Fruit fly (Drosophila melanogaster) whole organism, embryonic: ENCODE measurements around the gene CG14805.

Experiments
- Antp ChIP-seq: fragments of 200-800 bp; sonication (Bioruptor generic); optimal IDR thresholded peaks from 3 replicates; lab custom pipeline; 2016; ENCODE audit warnings: missing biosample characterization, missing genetic modification characterization
- Atf3 ChIP-seq: fragments of 200-800 bp; sonication (Bioruptor generic); optimal IDR thresholded peaks from 3 replicates; lab custom pipeline; 2016; ENCODE audit warnings: missing biosample characterization, missing genetic modification characterization
- B-H1 ChIP-seq: fragments of 200-800 bp; sonication (Bioruptor generic); IDR thresholded peaks from 3 replicates; pipeline ENCODE4 v1.3.6; 2022; ENCODE audit warnings: missing biosample characterization, missing genetic modification characterization
- CG10543 ChIP-seq: fragments of 200-800 bp; sonication (Bioruptor generic); optimal IDR thresholded peaks from 3 replicates; lab custom pipeline; 2017; ENCODE audit warnings: missing biosample characterization, mild to moderate bottlenecking, missing genetic modification characterization, moderate library complexity
- CG11247 ChIP-seq: fragments of 200-800 bp; sonication (Bioruptor generic); IDR thresholded peaks from 2 replicates; pipeline ENCODE4 v1.3.6; 2022; ENCODE audit warnings: missing biosample characterization, missing genetic modification characterization
- CG11456 ChIP-seq: fragments of 200-800 bp; sonication (Bioruptor generic); IDR thresholded peaks from 3 replicates; pipeline ENCODE4 v1.3.6; 2022; ENCODE audit warnings: missing biosample characterization, missing genetic modification characterization
- CG12391 ChIP-seq: fragments of 200-800 bp; sonication (Bioruptor generic); optimal IDR thresholded peaks from 3 replicates; lab custom pipeline; 2018; ENCODE audit warnings: missing biosample characterization, mild to moderate bottlenecking, missing genetic modification characterization, moderate library complexity
- CG1647 ChIP-seq: fragments of 200-800 bp; sonication (Bioruptor generic); optimal IDR thresholded peaks from 3 replicates; lab custom pipeline; 2016; ENCODE audit warnings: missing biosample characterization, missing genetic modification characterization
- CG17328 ChIP-seq: fragments of 200-800 bp; sonication (Bioruptor generic); IDR thresholded peaks from 2 replicates; pipeline ENCODE4 v1.3.6; 2022; ENCODE audit warnings: missing biosample characterization, missing genetic modification characterization
- CG2202 ChIP-seq: fragments of 200-800 bp; sonication (Bioruptor generic); optimal IDR thresholded peaks from 2 replicates; lab custom pipeline; 2018; ENCODE audit warnings: missing biosample characterization, mild to moderate bottlenecking, missing genetic modification characterization
- CG6689 ChIP-seq: fragments of 200-800 bp; sonication (Bioruptor generic); IDR thresholded peaks from 2 replicates; pipeline ENCODE4 v1.3.6; 2022; ENCODE audit warnings: missing biosample characterization, missing genetic modification characterization
- CG7271 ChIP-seq: fragments of 200-800 bp; sonication (Bioruptor generic); optimal IDR thresholded peaks from 2 replicates; lab custom pipeline; 2018; ENCODE audit warnings: missing biosample characterization, mild to moderate bottlenecking, missing genetic modification characterization, moderate library complexity
- CG7745 ChIP-seq: fragments of 200-800 bp; sonication (Bioruptor generic); optimal IDR thresholded peaks from 2 replicates; lab custom pipeline; 2018; ENCODE audit warnings: missing biosample characterization, mild to moderate bottlenecking, missing genetic modification characterization, moderate library complexity
- CG8089 ChIP-seq: fragments of 200-800 bp; sonication (Bioruptor generic); optimal IDR thresholded peaks from 3 replicates; lab custom pipeline; 2016; ENCODE audit warnings: missing biosample characterization, missing genetic modification characterization
- CG8281 ChIP-seq: fragments of 200-800 bp; sonication (Bioruptor generic); optimal IDR thresholded peaks from 2 replicates; lab custom pipeline; 2018; ENCODE audit warnings: missing biosample characterization, mild to moderate bottlenecking, missing genetic modification characterization, moderate library complexity
- D19A ChIP-seq: fragments of 200-800 bp; optimal IDR thresholded peaks from 3 replicates; lab custom pipeline; 2019; ENCODE audit warnings: missing biosample characterization, mild to moderate bottlenecking, missing genetic modification characterization, moderate library complexity
- Ets65A ChIP-seq: fragments of 200-800 bp; sonication (Bioruptor generic); peaks from one replicate; lab custom pipeline; 2016; ENCODE audit warnings: missing biosample characterization, missing genetic modification characterization
- Ets97D ChIP-seq: fragments of 200-800 bp; sonication (Bioruptor generic); optimal IDR thresholded peaks from 3 replicates; lab custom pipeline; 2016; ENCODE audit warnings: missing biosample characterization, missing genetic modification characterization
- Fer3 ChIP-seq: fragments of 200-800 bp; sonication (Bioruptor generic); optimal IDR thresholded peaks from 2 replicates; lab custom pipeline; 2018; ENCODE audit warnings: missing biosample characterization, mild to moderate bottlenecking, missing genetic modification characterization, moderate library complexity
- HLHmδ ChIP-seq: fragments of 200-800 bp; sonication (Bioruptor generic); optimal IDR thresholded peaks from 2 replicates; lab custom pipeline; 2018; ENCODE audit warnings: missing biosample characterization, mild to moderate bottlenecking, missing genetic modification characterization, moderate library complexity
- Hr39 ChIP-seq: fragments of >200 bp; optimal IDR thresholded peaks from 2 replicates; lab custom pipeline; 2017
- Lim3 ChIP-seq: fragments of 200-800 bp; sonication (Bioruptor generic); IDR thresholded peaks from 2 replicates; pipeline ENCODE4 v1.3.6; 2022; ENCODE audit warnings: missing biosample characterization, missing genetic modification characterization
- MBD-R2 ChIP-seq: fragments of 200-800 bp; sonication (Bioruptor generic); IDR thresholded peaks from 2 replicates; pipeline ENCODE4 v1.3.6; 2022; ENCODE audit warnings: missing biosample characterization, missing genetic modification characterization
- Oaz ChIP-seq: fragments of 200-800 bp; sonication (Bioruptor generic); IDR thresholded peaks from 2 replicates; pipeline ENCODE4 v1.3.6; 2022; ENCODE audit warnings: missing biosample characterization, missing genetic modification characterization
- Optix ChIP-seq: fragments of 200-800 bp; sonication (Bioruptor generic); IDR thresholded peaks from 3 replicates; pipeline ENCODE4 v1.3.6; 2022; ENCODE audit warnings: missing biosample characterization, missing genetic modification characterization
- Side ChIP-seq: fragments of 200-800 bp; sonication (Bioruptor generic); optimal IDR thresholded peaks from 2 replicates; lab custom pipeline; 2016; ENCODE audit warnings: missing biosample characterization, missing genetic modification characterization
- ase ChIP-seq: fragments of 200-800 bp; sonication (Bioruptor generic); IDR thresholded peaks from 3 replicates; pipeline ENCODE4 v1.3.6; 2022; ENCODE audit warnings: missing biosample characterization, missing genetic modification characterization
- ash1 ChIP-seq: fragments of 200-800 bp; sonication (Bioruptor generic); optimal IDR thresholded peaks from 2 replicates; lab custom pipeline; 2018; ENCODE audit warnings: missing biosample characterization, mild to moderate bottlenecking, missing genetic modification characterization
- bbx ChIP-seq: fragments of 200-800 bp; sonication (Bioruptor generic); IDR thresholded peaks from 2 replicates; pipeline ENCODE4 v1.3.6; 2022; ENCODE audit warnings: missing biosample characterization, missing genetic modification characterization; ENCODE audit not compliant: partially characterized antibody
- bcd ChIP-seq: fragments of 200-800 bp; sonication (Bioruptor generic); optimal IDR thresholded peaks from 2 replicates; lab custom pipeline; 2017; ENCODE audit warnings: missing biosample characterization, mild to moderate bottlenecking, missing genetic modification characterization
- bigmax ChIP-seq: fragments of 200-800 bp; sonication (Bioruptor generic); optimal IDR thresholded peaks from 2 replicates; lab custom pipeline; 2018; ENCODE audit warnings: missing biosample characterization, mild to moderate bottlenecking, missing genetic modification characterization
- chn ChIP-seq: fragments of 200-800 bp; sonication (Bioruptor generic); optimal IDR thresholded peaks from 2 replicates; lab custom pipeline; 2016; ENCODE audit warnings: missing biosample characterization, missing genetic modification characterization
- fd64A ChIP-seq: fragments of 200-800 bp; sonication (Bioruptor generic); optimal IDR thresholded peaks from 3 replicates; lab custom pipeline; 2018; ENCODE audit warnings: missing biosample characterization, mild to moderate bottlenecking, missing genetic modification characterization
- ftz-f1 ChIP-seq: fragments of 200-800 bp; sonication (Bioruptor generic); optimal IDR thresholded peaks from 2 replicates; lab custom pipeline; 2016; ENCODE audit warnings: missing biosample characterization, missing genetic modification characterization
- gcm2 ChIP-seq: fragments of 200-800 bp; sonication (Bioruptor generic); optimal IDR thresholded peaks from 2 replicates; lab custom pipeline; 2016; ENCODE audit warnings: missing biosample characterization, missing genetic modification characterization
- gem ChIP-seq: fragments of 200-800 bp; sonication (Bioruptor generic); optimal IDR thresholded peaks from 2 replicates; lab custom pipeline; 2019; ENCODE audit warnings: missing biosample characterization, mild to moderate bottlenecking, missing genetic modification characterization, moderate library complexity
- hkb ChIP-seq, 2 experiments: fragments of 200-800 bp in 1 of 2; fragments of >200 bp in 1 of 2; sonication (Bioruptor generic) in 1 of 2; IDR thresholded peaks in 1 of 2; optimal IDR thresholded peaks in 1 of 2; 2 replicates each; pipeline versions ENCODE4 v1.3.6 to Lab custom; 2017 to 2022; ENCODE audit warnings: missing biosample characterization in 1 of 2, missing genetic modification characterization in 1 of 2
- ind ChIP-seq: fragments of 200-800 bp; sonication (Bioruptor generic); optimal IDR thresholded peaks from 3 replicates; lab custom pipeline; 2016; ENCODE audit warnings: missing biosample characterization, missing genetic modification characterization
- kah ChIP-seq: fragments of 200-800 bp; sonication (Bioruptor generic); optimal IDR thresholded peaks from 2 replicates; lab custom pipeline; 2018; ENCODE audit warnings: missing biosample characterization, mild to moderate bottlenecking, missing genetic modification characterization
- ken ChIP-seq: fragments of 200-800 bp; sonication (Bioruptor generic); IDR thresholded peaks from 3 replicates; pipeline ENCODE4 v1.3.6; 2022; ENCODE audit warnings: missing biosample characterization, missing genetic modification characterization
- knrl ChIP-seq: fragments of 200-800 bp; sonication (Bioruptor generic); IDR thresholded peaks from 3 replicates; pipeline ENCODE4 v1.3.6; 2022; ENCODE audit warnings: missing biosample characterization, missing genetic modification characterization; ENCODE audit not compliant: partially characterized antibody
- nerfin-1 ChIP-seq: fragments of 200-800 bp; sonication (Bioruptor generic); optimal IDR thresholded peaks from 3 replicates; lab custom pipeline; 2019; ENCODE audit warnings: missing biosample characterization, mild to moderate bottlenecking, missing genetic modification characterization, moderate library complexity
- pan ChIP-seq, 4 experiments: fragments of >200 bp in 3 of 4; fragments of 200-800 bp in 1 of 4; sonication (Bioruptor generic) in 1 of 4; optimal IDR thresholded peaks in 3 of 4; IDR thresholded peaks in 1 of 4; 2 replicates each; pipeline versions ENCODE4 v1.3.6 to Lab custom; 2017 to 2022; ENCODE audit warnings: missing biosample characterization in 2 of 4, missing genetic modification characterization in 2 of 4, mixed read lengths in 1 of 4
- phol ChIP-seq: fragments of 200-800 bp; sonication (Bioruptor generic); optimal IDR thresholded peaks from 3 replicates; lab custom pipeline; 2018; ENCODE audit warnings: missing biosample characterization, mild to moderate bottlenecking, missing genetic modification characterization, moderate library complexity
- pum ChIP-seq: fragments of 200-800 bp; sonication (Bioruptor generic); optimal IDR thresholded peaks from 2 replicates; lab custom pipeline; 2016; ENCODE audit warnings: missing biosample characterization, missing genetic modification characterization
- sc ChIP-seq, 3 experiments: fragments of >200 bp in 2 of 3; fragments of 200-800 bp in 1 of 3; sonication (Bioruptor generic) in 1 of 3; optimal IDR thresholded peaks; 2 replicates in 2 of 3; 3 replicates in 1 of 3; lab custom pipeline; 2017; ENCODE audit warnings: mild to moderate bottlenecking in 1 of 3, missing biosample characterization in 1 of 3, missing genetic modification characterization in 1 of 3, missing genetic modification reagents in 1 of 3
- tap ChIP-seq: fragments of 200-800 bp; optimal IDR thresholded peaks from 3 replicates; lab custom pipeline; 2019; ENCODE audit warnings: missing biosample characterization, mild to moderate bottlenecking, missing genetic modification characterization, moderate library complexity
- trem ChIP-seq: fragments of 200-800 bp; optimal IDR thresholded peaks from 3 replicates; lab custom pipeline; 2019; ENCODE audit warnings: missing biosample characterization, mild to moderate bottlenecking, missing genetic modification characterization, moderate library complexity
- wdn ChIP-seq: fragments of 200-800 bp; sonication (Bioruptor generic); IDR thresholded peaks from 2 replicates; pipeline ENCODE4 v1.3.6; 2022; ENCODE audit warnings: missing biosample characterization, missing genetic modification characterization
- zen ChIP-seq: fragments of 200-800 bp; sonication (Bioruptor generic); optimal IDR thresholded peaks from 3 replicates; lab custom pipeline; 2018; ENCODE audit warnings: missing biosample characterization, mild to moderate bottlenecking, missing genetic modification characterization, moderate library complexity

The CG14805 gene

dm6 chrX:1854070-1854469 lies 23.0 kb upstream of the CG14805 start (continued):
- TF ChIP-seq knrl (GFP tag; lab: Robert Waterston, UW) (no peak), CG10543 (GFP tag; lab: Kevin White, UChicago) (peak; percentile 93), chn (GFP tag; lab: Kevin White, UChicago) (no peak), wdn (GFP tag; lab: Robert Waterston, UW) (peak; percentile 60; the same call in 1 of the 2 replicates), CG11247 (GFP tag; lab: Robert Waterston, UW) (peak; percentile 78), pum (no peak), bigmax (GFP tag; lab: Kevin White, UChicago) (peak; percentile 4), D19A (no peak), Fer3 (peak; percentile 78), ind (GFP tag; lab: Kevin White, UChicago) (peak; percentile 10), bcd (GFP tag; lab: Kevin White, UChicago) (peak; percentile 54), nerfin-1 (no peak), HLHmδ (GFP tag; lab: Kevin White, UChicago) (no peak), CG7271 (no peak), ftz-f1 (no peak), CG8281 (tag; lab: Kevin White, UChicago) (no peak), gcm2 (GFP tag; lab: Kevin White, UChicago) (peak; percentile 48), zen (tag; lab: Kevin White, UChicago) (no peak), kah (GFP tag; lab: Kevin White, UChicago) (no peak), Oaz (no peak), sc (optimal IDR thresholded peaks at IDR 0.05; lab: Kevin White, UChicago) (no peak), sc (GFP tag; optimal IDR thresholded peaks at IDR 0.05; lab: Kevin White, UChicago) (no peak), trem (no peak), CG6689 (GFP tag; lab: Robert Waterston, UW) (peak; percentile 23; the same call in 1 of the 2 replicates), CG11456 (GFP tag; lab: Robert Waterston, UW) (peak; percentile 81), Atf3 (GFP tag; lab: Kevin White, UChicago) (no peak), CG12391 (tag; lab: Kevin White, UChicago) (no peak), gem (tag; lab: Kevin White, UChicago) (peak; percentile 36), CG1647 (peak; percentile 12), Ets65A (GFP tag; lab: Kevin White, UChicago) (peak; percentile 82), CG8089 (GFP tag; lab: Kevin White, UChicago) (peak; percentile 41), tap (no peak), phol (no peak), pan (optimal IDR thresholded peaks at IDR 0.05; lab: Kevin White, UChicago) (no peak), pan (GFP tag; optimal IDR thresholded peaks at IDR 0.05 in 1 of 2, IDR thresholded peaks at IDR 0.05 in 1 of 2) (peak in 1 of 2 experiments; percentile 46), ken (no peak), B-H1 (peak; percentile 38; the same call in 1 of the 3 replicates), hkb (optimal IDR thresholded peaks at IDR 0.05; lab: Kevin White, UChicago) (no peak), hkb (GFP tag; IDR thresholded peaks at IDR 0.05; lab: Robert Waterston, UW) (peak; percentile 89), ash1 (peak; percentile 87), CG7745 (tag; lab: Kevin White, UChicago) (no peak), CG2202 (tag; lab: Kevin White, UChicago) (no peak), Hr39 (no peak), fd64A (GFP tag; lab: Kevin White, UChicago) (no peak), bbx (GFP tag; lab: Robert Waterston, UW) (no peak), Ets97D (GFP tag; lab: Kevin White, UChicago) (peak; percentile 12), Optix (GFP tag; lab: Robert Waterston, UW) (no peak), Side (GFP tag; lab: Kevin White, UChicago) (peak; percentile 60), Lim3 (GFP tag; lab: Robert Waterston, UW) (no peak), MBD-R2 (peak; percentile 54; the same call in 1 of the 2 replicates), CG17328 (GFP tag; lab: Robert Waterston, UW) (no peak), ase (peak; percentile 57; the same call in 2 of the 3 replicates), Antp (GFP tag; lab: Kevin White, UChicago) (peak; percentile 46)
